Fruit fly (Drosophila melanogaster) whole organism, prepupa: ENCODE results near the gene CG13310.

Experiments used
- Gug ChIP-seq: fragments of 200-800 bp; sonication (Bioruptor generic); IDR thresholded peaks from 2 replicates; pipeline ENCODE4 v1.3.6; 2022; ENCODE audit warnings: missing biosample characterization, missing genetic modification characterization
- fd85E ChIP-seq: fragments of 200-800 bp; sonication (Bioruptor generic); optimal IDR thresholded peaks from 3 replicates; lab custom pipeline; 2016; ENCODE audit warnings: missing biosample characterization, missing genetic modification characterization
- svp ChIP-seq: fragments of 200-800 bp; sonication (Bioruptor generic); peaks from one replicate; lab custom pipeline; 2016; ENCODE audit warnings: missing biosample characterization, missing genetic modification characterization

- TF ChIP-seq Gug (GFP tag; lab: Robert Waterston, UW) = no peak
- no peak for TF ChIP-seq svp (GFP tag; lab: Kevin White, UChicago)
- no peak for TF ChIP-seq fd85E
These were observed 1.7 kb upstream of the CG13310 start, which contains the start of the genes CG13311 and CG34426 for dm6 chr3L:8802064-8802463.
